Fruit fly (Drosophila melanogaster): ENCODE data around the gene Smn.

Smn gene

dm6 chr3L:16567495-16567894, 13.9 kb downstream of the Smn start (continued):
- TF ChIP-seq trh (GFP tag; optimal IDR thresholded peaks at IDR 0.05): no peak
- TF ChIP-seq crc (GFP tag; optimal IDR thresholded peaks at IDR 0.05): no peak
- TF ChIP-seq CG8924 (tag; optimal IDR thresholded peaks at IDR 0.05): peak; percentile 75
- TF ChIP-seq CG6272 (GFP tag; IDR thresholded peaks at IDR 0.05): no peak
- TF ChIP-seq CG10147 (GFP tag; optimal IDR thresholded peaks at IDR 0.05): peak; percentile 12
- no peak for TF ChIP-seq CG8478 (optimal IDR thresholded peaks at IDR 0.05)
- peak; percentile 30; the same call in 1 of the 3 replicates for TF ChIP-seq Mrtf (GFP tag; IDR thresholded peaks at IDR 0.05)
- TF ChIP-seq row (GFP tag; IDR thresholded peaks at IDR 0.05): peak; percentile 72
- no peak for TF ChIP-seq CG15073 (GFP tag; optimal IDR thresholded peaks at IDR 0.05)
- TF ChIP-seq ERR (GFP tag; optimal IDR thresholded peaks at IDR 0.05): no peak
- peak in 1 of 2 experiments; percentile 63 for TF ChIP-seq dpn (GFP tag; optimal IDR thresholded peaks at IDR 0.05)
- TF ChIP-seq emc (GFP tag; optimal IDR thresholded peaks at IDR 0.05): no peak
- peak; percentile 56 for TF ChIP-seq stc (GFP tag; IDR thresholded peaks at IDR 0.05)
- no peak for TF ChIP-seq dm (GFP tag; optimal IDR thresholded peaks at IDR 0.05)
- TF ChIP-seq jumu (GFP tag; optimal IDR thresholded peaks at IDR 0.05): no peak
- no peak for TF ChIP-seq nerfin-2 (GFP tag; IDR thresholded peaks at IDR 0.05; ENCODE audit: partially characterized antibody)
- TF ChIP-seq Oli (tag; optimal IDR thresholded peaks at IDR 0.05): peak; percentile 71
- TF ChIP-seq sug (tag; optimal IDR thresholded peaks at IDR 0.05): peak; percentile 27
- TF ChIP-seq chm (GFP tag; IDR thresholded peaks at IDR 0.05): 0 out of 2 replicates have a peak, but pooled peaks have one; percentile 20
- TF ChIP-seq CG6689 (GFP tag; IDR thresholded peaks at IDR 0.05): peak; percentile 61
- TF ChIP-seq HLH54F (GFP tag; optimal IDR thresholded peaks at IDR 0.05): no peak
- no peak for TF ChIP-seq hbn (GFP tag; IDR thresholded peaks at IDR 0.05; ENCODE audit: partially characterized antibody)
- peak; percentile 84 for TF ChIP-seq Sox102F (GFP tag; optimal IDR thresholded peaks at IDR 0.05)
- no peak for TF ChIP-seq MBD-R2 (GFP tag; IDR thresholded peaks at IDR 0.05)
- TF ChIP-seq dan (GFP tag; IDR thresholded peaks at IDR 0.05): no peak
- TF ChIP-seq pb (GFP tag; optimal IDR thresholded peaks at IDR 0.05): no peak
- 0 out of 2 replicates have a peak, but pooled peaks have one; percentile 38 for TF ChIP-seq ttk (GFP tag; IDR thresholded peaks at IDR 0.05)
- no peak for TF ChIP-seq Adf1 (GFP tag; IDR thresholded peaks at IDR 0.05)
- peak; percentile 78 for TF ChIP-seq CG17359 (tag; optimal IDR thresholded peaks at IDR 0.05)
- TF ChIP-seq her (GFP tag; optimal IDR thresholded peaks at IDR 0.05): no peak
- TF ChIP-seq odd (GFP tag; optimal IDR thresholded peaks at IDR 0.05): peak; percentile 48
- TF ChIP-seq CG3407 (GFP tag; optimal IDR thresholded peaks at IDR 0.05): peak; percentile 51
- TF ChIP-seq al (GFP tag; IDR thresholded peaks at IDR 0.05): no peak
- no peak for TF ChIP-seq CG42726 (GFP tag; IDR thresholded peaks at IDR 0.05; ENCODE audit: partially characterized antibody)
- TF ChIP-seq CG31365 (tag; optimal IDR thresholded peaks at IDR 0.05): no peak
- TF ChIP-seq CG15601 (tag; optimal IDR thresholded peaks at IDR 0.05): peak; percentile 73
- TF ChIP-seq Sin3A (optimal IDR thresholded peaks at IDR 0.05): no peak
- TF ChIP-seq CG5953 (GFP tag; IDR thresholded peaks at IDR 0.05): peak; percentile 52; the same call in 1 of the 2 replicates
- peak; percentile 35 for TF ChIP-seq CG18599 (GFP tag; optimal IDR thresholded peaks at IDR 0.05)
- TF ChIP-seq Lpt (GFP tag; optimal IDR thresholded peaks at IDR 0.05): no peak
- TF ChIP-seq CG2120 (GFP tag; optimal IDR thresholded peaks at IDR 0.05): no peak
- peak; percentile 68 for TF ChIP-seq grau (tag; optimal IDR thresholded peaks at IDR 0.05)
- 0 out of 2 replicates have a peak, but pooled peaks have one; percentile 52 for TF ChIP-seq ranshi (GFP tag; IDR thresholded peaks at IDR 0.05)
- TF ChIP-seq CG12219 (GFP tag; optimal IDR thresholded peaks at IDR 0.05): peak; percentile 65
- peak; percentile 45 for TF ChIP-seq Spps (tag; optimal IDR thresholded peaks at IDR 0.05)
- TF ChIP-seq CG10431 (GFP tag; optimal IDR thresholded peaks at IDR 0.05): peak; percentile 37
- no peak for TF ChIP-seq CG13624 (GFP tag; optimal IDR thresholded peaks at IDR 0.05)
- TF ChIP-seq ssp (GFP tag; IDR thresholded peaks at IDR 0.05): 0 out of 2 replicates have a peak, but pooled peaks have one; percentile 30
- no peak for TF ChIP-seq ato (GFP tag; IDR thresholded peaks at IDR 0.05; ENCODE audit: partially characterized antibody)
- TF ChIP-seq CG2116 (GFP tag; optimal IDR thresholded peaks at IDR 0.05): peak; percentile 11
- TF ChIP-seq Usf (GFP tag; optimal IDR thresholded peaks at IDR 0.05): no peak
- TF ChIP-seq schlank (tag; optimal IDR thresholded peaks at IDR 0.05): no peak

All from whole organism, embryonic.